Fruit fly (Drosophila melanogaster) whole organism, wandering third instar larva: ENCODE results near the gene Ank.

Source experiments
- CrebA ChIP-seq: fragments of 200-800 bp; sonication (Bioruptor generic); optimal IDR thresholded peaks from 2 replicates; lab custom pipeline; 2016; ENCODE audit warnings: missing biosample characterization, mild to moderate bottlenecking, missing genetic modification characterization, borderline replicate concordance
- Dfd ChIP-seq: fragments of >200 bp; optimal IDR thresholded peaks from 2 replicates; lab custom pipeline; 2017; ENCODE audit warnings: missing biosample characterization, missing genetic modification characterization
- GATAd ChIP-seq: sonication (Bioruptor generic); optimal IDR thresholded peaks from 2 replicates; lab custom pipeline; 2016; ENCODE audit warnings: missing biosample characterization, missing genetic modification characterization
- Jra ChIP-seq: sonication (Bioruptor generic); optimal IDR thresholded peaks from 2 replicates; lab custom pipeline; 2016; ENCODE audit warnings: missing biosample characterization, missing genetic modification characterization
- Mio ChIP-seq: sonication (Bioruptor generic); optimal IDR thresholded peaks from 2 replicates; lab custom pipeline; 2016; ENCODE audit warnings: missing biosample characterization, missing genetic modification characterization
- Myc ChIP-seq: fragments of >200 bp; optimal IDR thresholded peaks from 2 replicates; lab custom pipeline; 2017
- OdsH ChIP-seq: fragments of 200-800 bp; sonication (Bioruptor generic); optimal IDR thresholded peaks from 2 replicates; lab custom pipeline; 2016; ENCODE audit warnings: missing biosample characterization, mild to moderate bottlenecking, missing genetic modification characterization
- br ChIP-seq: fragments of 200-800 bp; sonication (Bioruptor generic); optimal IDR thresholded peaks from 2 replicates; lab custom pipeline; 2016; ENCODE audit warnings: missing biosample characterization, missing genetic modification characterization
- dmrt93B ChIP-seq: fragments of 200-800 bp; sonication (Bioruptor generic); optimal IDR thresholded peaks from 2 replicates; lab custom pipeline; 2018; ENCODE audit warnings: missing biosample characterization, mild to moderate bottlenecking, missing genetic modification characterization
- h ChIP-seq: fragments of 200-800 bp; sonication (Bioruptor generic); optimal IDR thresholded peaks from 3 replicates; lab custom pipeline; 2016; ENCODE audit warnings: missing biosample characterization, mild to moderate bottlenecking, missing genetic modification characterization
- lola ChIP-seq: fragments of >200 bp; optimal IDR thresholded peaks from 2 replicates; lab custom pipeline; 2017; ENCODE audit warnings: missing biosample characterization, missing genetic modification characterization
- pan ChIP-seq: fragments of >200 bp; optimal IDR thresholded peaks from 2 replicates; lab custom pipeline; 2017
- sage ChIP-seq: fragments of 200-800 bp; sonication (Bioruptor generic); optimal IDR thresholded peaks from 2 replicates; lab custom pipeline; 2016; ENCODE audit warnings: missing biosample characterization, mild to moderate bottlenecking, missing genetic modification characterization
- sv ChIP-seq: fragments of 200-800 bp; sonication (Bioruptor generic); optimal IDR thresholded peaks from 3 replicates; lab custom pipeline; 2016; ENCODE audit warnings: missing biosample characterization, missing genetic modification characterization

dm6 chr4:130558-130957 lies 909 bp upstream of the Ank start:
- TF ChIP-seq pan (lab: Kevin White, UChicago) (no peak), Mio (GFP tag; lab: Kevin White, UChicago) (no peak), sage (GFP tag; lab: Kevin White, UChicago) (no peak), CrebA (GFP tag; lab: Kevin White, UChicago) (no peak), Myc (no peak), h (no peak), br (GFP tag; lab: Kevin White, UChicago) (no peak), lola (no peak), Dfd (no peak), Jra (GFP tag; lab: Kevin White, UChicago) (no peak), GATAd (GFP tag; lab: Kevin White, UChicago) (no peak), OdsH (GFP tag; lab: Kevin White, UChicago) (no peak), sv (no peak), dmrt93B (GFP tag; lab: Kevin White, UChicago) (no peak)
